Worm (Caenorhabditis elegans) whole organism, L3 larva: ENCODE data around the gene fut-1.

Experiments used
- R02D3.7 ChIP-seq: fragments of 150-350 bp; optimal IDR thresholded peaks from 2 replicates; lab custom pipeline; 2014; ENCODE audit warnings: missing biosample characterization, missing genetic modification characterization
- ama-1 ChIP-seq: fragments of 150-350 bp; optimal IDR thresholded peaks from 2 replicates; lab custom pipeline; 2018
- ceh-16 ChIP-seq: sonication (generic microtip); optimal IDR thresholded peaks from 2 replicates; lab custom pipeline; 2017; ENCODE audit warnings: missing biosample characterization, missing genetic modification characterization
- ceh-28 ChIP-seq: fragments of 150-350 bp; optimal IDR thresholded peaks from 2 replicates; lab custom pipeline; 2014; ENCODE audit warnings: missing biosample characterization, missing genetic modification reagents, missing genetic modification characterization
- ceh-82 ChIP-seq: fragments of 150-350 bp; optimal IDR thresholded peaks from 2 replicates; lab custom pipeline; 2014; ENCODE audit warnings: missing biosample characterization, missing genetic modification characterization
- ceh-9 ChIP-seq: sonication (generic microtip); optimal IDR thresholded peaks from 2 replicates; lab custom pipeline; 2018; ENCODE audit warnings: missing biosample characterization, missing genetic modification characterization
- egl-27 ChIP-seq: sonication (generic microtip); optimal IDR thresholded peaks from 4 replicates; lab custom pipeline; 2017; ENCODE audit warnings: missing biosample characterization, missing genetic modification reagents, missing genetic modification characterization
- egl-5 ChIP-seq: fragments of 150-350 bp; optimal IDR thresholded peaks from 2 replicates; lab custom pipeline; 2017; ENCODE audit warnings: missing biosample characterization, missing genetic modification reagents, missing genetic modification characterization, inconsistent platforms
- elt-1 ChIP-seq: fragments of 150-350 bp; optimal IDR thresholded peaks from 2 replicates; lab custom pipeline; 2014; ENCODE audit warnings: missing biosample characterization, missing genetic modification characterization
- elt-2 ChIP-seq: sonication (generic microtip); optimal IDR thresholded peaks from 2 replicates; lab custom pipeline; 2016; ENCODE audit warnings: missing genetic modification reagents, mild to moderate bottlenecking, missing genetic modification characterization, missing compliant biosample characterization
- elt-3 ChIP-seq, 3 experiments: fragments of 150-350 bp in 1 of 3; sonication (generic microtip) in 2 of 3; optimal IDR thresholded peaks; 2 replicates in 2 of 3; 4 replicates in 1 of 3; lab custom pipeline; 2014 to 2017; ENCODE audit warnings: missing biosample characterization in 3 of 3, missing genetic modification characterization in 3 of 3
- fkh-2 ChIP-seq: fragments of 150-350 bp; optimal IDR thresholded peaks from 2 replicates; lab custom pipeline; 2014; ENCODE audit warnings: missing biosample characterization, missing genetic modification reagents, missing genetic modification characterization
- fos-1 ChIP-seq: fragments of 150-350 bp; optimal IDR thresholded peaks from 2 replicates; lab custom pipeline; 2014; ENCODE audit warnings: missing biosample characterization, missing genetic modification characterization
- hmg-11 ChIP-seq: sonication (generic microtip); optimal IDR thresholded peaks from 2 replicates; lab custom pipeline; 2016; ENCODE audit warnings: missing genetic modification characterization, missing compliant biosample characterization
- lin-39 ChIP-seq: fragments of 150-350 bp; optimal IDR thresholded peaks from 2 replicates; lab custom pipeline; 2018; ENCODE audit warnings: missing biosample characterization, missing genetic modification reagents, missing genetic modification characterization
- mml-1 ChIP-seq: fragments of 150-350 bp; sonication (generic microtip); optimal IDR thresholded peaks from 3 replicates; lab custom pipeline; 2014; ENCODE audit warnings: missing biosample characterization, missing genetic modification characterization
- nfya-1 ChIP-seq: sonication (generic microtip); optimal IDR thresholded peaks from 2 replicates; lab custom pipeline; 2017; ENCODE audit warnings: missing genetic modification characterization, mild to moderate bottlenecking, missing compliant biosample characterization, antibody characterized with exemption, moderate library complexity; ENCODE audit not compliant: insufficient read depth
- nhr-11 ChIP-seq: fragments of 150-350 bp; optimal IDR thresholded peaks from 2 replicates; lab custom pipeline; 2014; ENCODE audit warnings: missing biosample characterization, missing genetic modification characterization
- nhr-25 ChIP-seq: sonication (generic microtip); optimal IDR thresholded peaks from 2 replicates; lab custom pipeline; 2017; ENCODE audit warnings: missing biosample characterization, missing genetic modification characterization
- nhr-28 ChIP-seq: fragments of 150-350 bp; optimal IDR thresholded peaks from 2 replicates; lab custom pipeline; 2014; ENCODE audit warnings: missing biosample characterization, missing genetic modification characterization
- nhr-43 ChIP-seq: sonication (generic microtip); optimal IDR thresholded peaks from 2 replicates; lab custom pipeline; 2016; ENCODE audit warnings: mild to moderate bottlenecking, missing genetic modification characterization, missing compliant biosample characterization; ENCODE audit not compliant: poor library complexity, severe bottlenecking
- nhr-67 ChIP-seq: fragments of 150-350 bp; optimal IDR thresholded peaks from 2 replicates; lab custom pipeline; 2014; ENCODE audit warnings: missing biosample characterization, missing genetic modification characterization
- nhr-76 ChIP-seq: fragments of 150-350 bp; sonication (generic microtip); optimal IDR thresholded peaks from 5 replicates; lab custom pipeline; 2014; ENCODE audit warnings: missing biosample characterization, missing genetic modification characterization
- nhr-77 ChIP-seq: fragments of 150-350 bp; optimal IDR thresholded peaks from 2 replicates; lab custom pipeline; 2014; ENCODE audit warnings: missing biosample characterization, missing genetic modification characterization
- pqm-1 ChIP-seq: fragments of 150-350 bp; optimal IDR thresholded peaks from 2 replicates; lab custom pipeline; 2017; ENCODE audit warnings: missing biosample characterization, missing genetic modification characterization, inconsistent platforms
- sea-2 ChIP-seq: fragments of 150-350 bp; sonication (generic microtip); optimal IDR thresholded peaks from 4 replicates; lab custom pipeline; 2014; ENCODE audit warnings: missing biosample characterization, missing genetic modification reagents, missing genetic modification characterization
- skn-1 ChIP-seq: fragments of 150-350 bp; optimal IDR thresholded peaks from 2 replicates; lab custom pipeline; 2014; ENCODE audit warnings: missing biosample characterization, missing genetic modification characterization
- snpc-4 ChIP-seq: fragments of 150-350 bp; optimal IDR thresholded peaks from 2 replicates; lab custom pipeline; 2014; ENCODE audit warnings: missing biosample characterization, missing genetic modification characterization
- tbx-2 ChIP-seq: sonication (generic microtip); optimal IDR thresholded peaks from 2 replicates; lab custom pipeline; 2016; ENCODE audit warnings: mild to moderate bottlenecking, missing genetic modification characterization, missing compliant biosample characterization
- unc-62 ChIP-seq: fragments of 150-350 bp; sonication (generic microtip); optimal IDR thresholded peaks from 4 replicates; lab custom pipeline; 2014; ENCODE audit warnings: missing biosample characterization, missing genetic modification reagents, missing genetic modification characterization

The fut-1 gene

DNA sequence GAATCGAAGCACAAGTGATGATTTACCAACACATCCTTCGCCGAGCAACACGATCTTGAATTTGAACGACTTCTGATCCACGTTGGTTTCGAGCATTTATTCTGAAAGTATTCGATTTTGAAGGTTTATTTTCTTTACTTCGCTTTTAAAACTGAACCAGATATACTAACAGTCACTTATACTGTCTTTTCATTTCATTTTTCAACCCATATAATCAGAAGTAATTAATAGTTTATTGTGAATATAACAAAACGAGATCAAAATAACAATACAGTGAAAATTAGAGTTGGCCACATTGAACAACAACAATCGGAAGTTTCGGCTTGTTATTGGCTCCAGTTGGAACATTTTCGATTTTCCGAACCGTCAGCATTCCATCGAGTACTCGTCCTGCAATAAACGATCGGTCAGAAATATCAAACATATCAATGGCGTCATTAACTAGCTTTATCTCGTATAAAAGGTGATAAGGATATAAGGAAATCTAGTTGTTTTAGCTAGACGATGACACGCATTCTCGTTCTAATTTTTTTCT is 44.4 kb downstream of the fut-1 start, which contains the start of the genes rab-21 and T01B7.13:
Gene rab-21, minus strand, starts transcription at position 101 of the 535 bp plus-strand sequence.
Gene T01B7.13, plus strand, starts transcription at position 485 of the 535 bp plus-strand sequence.
- TF ChIP-seq nhr-77 (tag; lab: Kevin White, UChicago) = no peak

DNA sequence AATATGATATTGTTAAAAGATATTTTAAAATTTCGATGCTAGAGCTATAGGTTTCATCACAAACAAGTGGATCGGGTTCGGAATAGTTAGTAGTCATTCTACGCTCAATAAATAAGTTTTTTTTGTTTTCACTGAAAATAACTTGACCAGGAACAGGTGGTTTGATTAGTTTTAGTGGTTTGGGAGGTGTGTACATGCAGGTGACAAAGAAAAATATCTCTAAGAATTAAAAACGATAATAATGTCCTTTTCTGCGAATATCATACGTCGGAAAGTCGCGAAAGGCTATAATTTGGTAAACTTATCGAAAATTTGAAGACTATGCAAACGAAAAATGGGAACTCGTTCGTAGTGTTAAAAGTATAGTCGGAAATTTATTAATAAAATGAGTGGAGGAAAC is 49.1 kb downstream of the fut-1 start, which contains the start of gene srg-15:
Gene srg-15, minus strand, starts transcription at position 101 of the 400 bp plus-strand sequence.
- TF ChIP-seq nhr-43 (tag; lab: Kevin White, UChicago) = no peak
- TF ChIP-seq, all 47 proteins: peak for 0

- TF ChIP-seq egl-5 (tag; lab: Kevin White, UChicago) = no peak
- no peak for TF ChIP-seq nhr-77 (tag; lab: Kevin White, UChicago)
- no peak for TF ChIP-seq sea-2
- no peak for TF ChIP-seq egl-27
- no peak for TF ChIP-seq hmg-11 (tag; lab: Kevin White, UChicago)
- peak; percentile 19 for TF ChIP-seq nhr-43 (tag; lab: Kevin White, UChicago)
- TF ChIP-seq nfya-1 (tag; lab: Kevin White, UChicago) = peak; percentile 18
- TF ChIP-seq elt-3 (tag; optimal IDR thresholded peaks at IDR 0.05; lab: Kevin White, UChicago) = no peak
- peak; percentile 19 for TF ChIP-seq elt-2 (tag; lab: Kevin White, UChicago)
- TF ChIP-seq ama-1 (lab: Kevin White, UChicago) = no peak
- TF ChIP-seq nhr-76 (tag; lab: Kevin White, UChicago) = no peak
- TF ChIP-seq nhr-28 (tag; lab: Kevin White, UChicago) = no peak
- TF ChIP-seq fos-1 = no peak
- no peak for TF ChIP-seq snpc-4
- TF ChIP-seq nhr-11 (tag; lab: Kevin White, UChicago) = peak; percentile 25
- TF ChIP-seq ceh-28 = no peak
- no peak for TF ChIP-seq elt-1
Observed at ce11 chrII:8707024-8707423, 52.4 kb downstream of the fut-1 start, which contains the start of gene cup-16. cup-16 (plus strand) TSS chrII:8707155.

ce11 chrII:8704413-8704874 is 54.9 kb downstream of the fut-1 start, which contains the start of gene prx-5:
prx-5 (plus strand) TSS chrII:8704824.
- no peak for TF ChIP-seq egl-27
- no peak for TF ChIP-seq unc-62 (GFP tag; lab: Kevin White, UChicago)
- TF ChIP-seq elt-2 (tag; lab: Kevin White, UChicago) = peak; percentile 67
- TF ChIP-seq ceh-82 (tag; lab: Kevin White, UChicago) = no peak
- TF ChIP-seq skn-1 (tag; lab: Kevin White, UChicago) = no peak
- no peak for TF ChIP-seq nhr-28 (tag; lab: Kevin White, UChicago)
- TF ChIP-seq ceh-28 = peak; percentile 43
- no peak for TF ChIP-seq nhr-43 (tag; lab: Kevin White, UChicago)
- no peak for TF ChIP-seq fkh-2 (tag; lab: Kevin White, UChicago)
- no peak for TF ChIP-seq elt-1
- TF ChIP-seq ceh-16 (tag; lab: Kevin White, UChicago) = no peak
- TF ChIP-seq mml-1 (tag; lab: Kevin White, UChicago) = no peak
- no peak for TF ChIP-seq tbx-2
- no peak for TF ChIP-seq ceh-9 (tag; lab: Kevin White, UChicago)
- no peak for TF ChIP-seq R02D3.7 (tag; lab: Kevin White, UChicago)
- TF ChIP-seq pqm-1 = peak; percentile 50
- no peak for TF ChIP-seq nhr-67 (tag; lab: Kevin White, UChicago)
- no peak for TF ChIP-seq lin-39 (tag; lab: Kevin White, UChicago)
- no peak for TF ChIP-seq nhr-25
- TF ChIP-seq hmg-11 (tag; lab: Kevin White, UChicago) = no peak
